Worm (Caenorhabditis elegans) whole organism, L1 larva: Measurements from ENCODE around the gene pals-18.

Experiments used
- C04F5.9 ChIP-seq: sonication (generic microtip); optimal IDR thresholded peaks from 2 replicates; lab custom pipeline; 2016; ENCODE audit warnings: missing genetic modification characterization, missing compliant biosample characterization
- C34B4.2 ChIP-seq: sonication (generic microtip); optimal IDR thresholded peaks from 2 replicates; lab custom pipeline; 2017; ENCODE audit warnings: mild to moderate bottlenecking, missing genetic modification characterization, missing compliant biosample characterization
- F16B12.6 ChIP-seq: fragments of 150-350 bp; optimal IDR thresholded peaks from 2 replicates; lab custom pipeline; 2014; ENCODE audit warnings: missing biosample characterization, missing genetic modification characterization
- Y116A8C.19 ChIP-seq: sonication (generic microtip); optimal IDR thresholded peaks from 2 replicates; lab custom pipeline; 2016; ENCODE audit warnings: missing compliant biosample characterization, missing genetic modification characterization, borderline replicate concordance
- alr-1 ChIP-seq: fragments of 200-800 bp; sonication (Bioruptor generic); optimal IDR thresholded peaks from 2 replicates; lab custom pipeline; 2018; ENCODE audit warnings: borderline replicate concordance, mild to moderate bottlenecking, missing genetic modification characterization, missing compliant biosample characterization
- aly-2 ChIP-seq: fragments of 150-350 bp; optimal IDR thresholded peaks from 2 replicates; lab custom pipeline; 2014; ENCODE audit warnings: missing biosample characterization, missing genetic modification characterization
- ama-1 ChIP-seq: fragments of 150-350 bp; optimal IDR thresholded peaks from 2 replicates; lab custom pipeline; 2014
- blmp-1 ChIP-seq: fragments of 150-350 bp; optimal IDR thresholded peaks from 2 replicates; lab custom pipeline; 2014; ENCODE audit warnings: missing biosample characterization, missing genetic modification characterization
- ceh-82 ChIP-seq, 3 experiments: fragments of 150-350 bp in 1 of 3; sonication (generic microtip) in 2 of 3; optimal IDR thresholded peaks; 2 replicates each; lab custom pipeline; 2014 to 2017; ENCODE audit warnings: missing biosample characterization in 3 of 3, missing genetic modification characterization in 3 of 3
- ceh-88 ChIP-seq: fragments of 200-800 bp; sonication (Bioruptor generic); IDR thresholded peaks from 2 replicates; pipeline ENCODE4 v1.3.6; 2022; ENCODE audit warnings: missing genetic modification characterization, missing compliant biosample characterization
- ceh-90 ChIP-seq: sonication (generic microtip); optimal IDR thresholded peaks from 2 replicates; lab custom pipeline; 2016; ENCODE audit warnings: missing genetic modification characterization, missing compliant biosample characterization
- dpl-1 ChIP-seq, 3 experiments: fragments of 150-350 bp in 2 of 3; sonication (generic microtip) in 1 of 3; optimal IDR thresholded peaks; 2 replicates each; lab custom pipeline; 2014 to 2017; ENCODE audit warnings: missing biosample characterization in 3 of 3, missing genetic modification characterization in 3 of 3, missing genetic modification reagents in 3 of 3
- efl-1 ChIP-seq, 4 experiments: fragments of 150-350 bp; optimal IDR thresholded peaks in 3 of 4; peaks in 1 of 4; 1 replicate in 1 of 4; 2 replicates in 3 of 4; lab custom pipeline; 2014; ENCODE audit warnings: missing biosample characterization in 2 of 4, missing genetic modification characterization in 2 of 4, missing genetic modification reagents in 2 of 4
- egl-13 ChIP-seq: sonication (generic microtip); optimal IDR thresholded peaks from 2 replicates; lab custom pipeline; 2016; ENCODE audit warnings: missing genotype, missing genetic modification reagents, missing genetic modification characterization, missing compliant biosample characterization
- egl-27 ChIP-seq, 2 experiments: fragments of 150-350 bp in 1 of 2; sonication (generic microtip); optimal IDR thresholded peaks; 3 replicates each; lab custom pipeline; 2017 to 2018; ENCODE audit warnings: missing biosample characterization in 2 of 2, missing genetic modification characterization in 2 of 2, missing genetic modification reagents in 2 of 2
- elt-2 ChIP-seq: sonication (generic microtip); optimal IDR thresholded peaks from 2 replicates; lab custom pipeline; 2016; ENCODE audit warnings: missing genetic modification characterization, mild to moderate bottlenecking, inconsistent platforms, missing compliant biosample characterization, missing genetic modification reagents
- elt-3 ChIP-seq, 6 experiments: fragments of 150-350 bp in 1 of 6; sonication (generic microtip); optimal IDR thresholded peaks; 2 replicates each; lab custom pipeline; 2017 to 2018; ENCODE audit warnings: missing biosample characterization in 6 of 6, missing genetic modification characterization in 6 of 6, inconsistent platforms in 1 of 6
- ets-5 ChIP-seq: fragments of 200-800 bp; sonication (Bioruptor generic); IDR thresholded peaks from 2 replicates; pipeline ENCODE4 v1.3.6; 2022; ENCODE audit warnings: missing genetic modification characterization, missing compliant biosample characterization
- fkh-10 ChIP-seq: sonication (generic microtip); optimal IDR thresholded peaks from 2 replicates; lab custom pipeline; 2017; ENCODE audit warnings: missing biosample characterization, missing genetic modification reagents, missing genetic modification characterization
- fos-1 ChIP-seq: fragments of 150-350 bp; optimal IDR thresholded peaks from 2 replicates; lab custom pipeline; 2014; ENCODE audit warnings: missing biosample characterization, missing genetic modification characterization
- hlh-4 ChIP-seq: sonication (generic microtip); optimal IDR thresholded peaks from 2 replicates; lab custom pipeline; 2016; ENCODE audit warnings: mild to moderate bottlenecking, missing genetic modification characterization, missing compliant biosample characterization
- irx-1 ChIP-seq: sonication (generic microtip); optimal IDR thresholded peaks from 2 replicates; lab custom pipeline; 2016; ENCODE audit warnings: missing genetic modification characterization, missing compliant biosample characterization
- isw-1 ChIP-seq: fragments of 200-800 bp; sonication (Bioruptor generic); IDR thresholded peaks from 2 replicates; pipeline ENCODE4 v1.3.6; 2022; ENCODE audit warnings: missing genetic modification characterization, missing compliant biosample characterization
- jun-1 ChIP-seq: fragments of 150-350 bp; optimal IDR thresholded peaks from 2 replicates; lab custom pipeline; 2014; ENCODE audit warnings: missing biosample characterization, missing genetic modification reagents, missing genetic modification characterization
- lin-13 ChIP-seq: fragments of 150-350 bp; optimal IDR thresholded peaks from 2 replicates; lab custom pipeline; 2014; ENCODE audit warnings: missing biosample characterization, missing genetic modification reagents, missing genetic modification characterization
- lin-14 ChIP-seq: fragments of 200-800 bp; sonication (Bioruptor generic); optimal IDR thresholded peaks from 2 replicates; lab custom pipeline; 2018; ENCODE audit warnings: mild to moderate bottlenecking, missing genetic modification characterization, moderate library complexity, missing compliant biosample characterization
- lin-35 ChIP-seq, 2 experiments: fragments of 150-350 bp; optimal IDR thresholded peaks; 2 replicates each; lab custom pipeline; 2014; ENCODE audit warnings: missing biosample characterization in 2 of 2, missing genetic modification characterization in 2 of 2, missing genetic modification reagents in 2 of 2
- lin-39 ChIP-seq: fragments of 150-350 bp; optimal IDR thresholded peaks from 2 replicates; lab custom pipeline; 2014; ENCODE audit warnings: missing biosample characterization, missing genetic modification reagents, missing genetic modification characterization
- lir-3 ChIP-seq: sonication (generic microtip); optimal IDR thresholded peaks from 2 replicates; lab custom pipeline; 2016; ENCODE audit warnings: mild to moderate bottlenecking, missing genetic modification characterization, moderate library complexity, missing compliant biosample characterization; ENCODE audit not compliant: poor library complexity
- lsy-2 ChIP-seq, 2 experiments: fragments of 150-350 bp; optimal IDR thresholded peaks; 2 replicates each; lab custom pipeline; 2014; ENCODE audit warnings: missing biosample characterization in 2 of 2, missing genetic modification characterization in 2 of 2
- nhr-12 ChIP-seq: sonication (generic microtip); optimal IDR thresholded peaks from 2 replicates; lab custom pipeline; 2017; ENCODE audit warnings: missing biosample characterization, missing genetic modification characterization
- nhr-237 ChIP-seq: fragments of 150-350 bp; optimal IDR thresholded peaks from 2 replicates; lab custom pipeline; 2014; ENCODE audit warnings: missing biosample characterization, missing genetic modification characterization
- nhr-28 ChIP-seq: fragments of 150-350 bp; optimal IDR thresholded peaks from 2 replicates; lab custom pipeline; 2014; ENCODE audit warnings: missing biosample characterization, missing genetic modification characterization
- nhr-71 ChIP-seq: sonication (generic microtip); optimal IDR thresholded peaks from 2 replicates; lab custom pipeline; 2016; ENCODE audit warnings: mild to moderate bottlenecking, missing genetic modification characterization, moderate library complexity, missing compliant biosample characterization
- nhr-85 ChIP-seq: sonication (generic microtip); peaks from one replicate; lab custom pipeline; 2016; ENCODE audit warnings: missing genetic modification characterization, inconsistent platforms, missing compliant biosample characterization
- pag-3 ChIP-seq: sonication (generic microtip); optimal IDR thresholded peaks from 2 replicates; lab custom pipeline; 2017; ENCODE audit warnings: missing genetic modification characterization, mild to moderate bottlenecking, missing compliant biosample characterization, antibody characterized with exemption, borderline replicate concordance; ENCODE audit not compliant: insufficient read depth
- pax-3 ChIP-seq: fragments of 200-800 bp; sonication (Bioruptor generic); optimal IDR thresholded peaks from 2 replicates; lab custom pipeline; 2018; ENCODE audit warnings: mild to moderate bottlenecking, missing genetic modification characterization, moderate library complexity, missing compliant biosample characterization
- pqm-1 ChIP-seq: sonication (generic microtip); optimal IDR thresholded peaks from 3 replicates; lab custom pipeline; 2017; ENCODE audit warnings: missing biosample characterization, missing genetic modification characterization
- skn-1 ChIP-seq: fragments of 150-350 bp; optimal IDR thresholded peaks from 2 replicates; lab custom pipeline; 2014; ENCODE audit warnings: missing biosample characterization, missing genetic modification characterization
- snu-23 ChIP-seq: sonication (generic microtip); optimal IDR thresholded peaks from 2 replicates; lab custom pipeline; 2016; ENCODE audit warnings: missing genetic modification characterization, missing compliant biosample characterization
- sox-4 ChIP-seq: sonication (generic microtip); optimal IDR thresholded peaks from 2 replicates; lab custom pipeline; 2016; ENCODE audit warnings: missing genetic modification characterization, missing compliant biosample characterization
- sup-37 ChIP-seq: fragments of 200-800 bp; sonication (Bioruptor generic); optimal IDR thresholded peaks from 2 replicates; lab custom pipeline; 2018; ENCODE audit warnings: mild to moderate bottlenecking, missing genetic modification characterization, missing compliant biosample characterization
- tbx-2 ChIP-seq: sonication (generic microtip); optimal IDR thresholded peaks from 2 replicates; lab custom pipeline; 2016; ENCODE audit warnings: missing genetic modification characterization, missing compliant biosample characterization
- unc-130 ChIP-seq: fragments of 150-350 bp; optimal IDR thresholded peaks from 2 replicates; lab custom pipeline; 2017; ENCODE audit warnings: missing biosample characterization, missing genetic modification characterization, inconsistent platforms
- unc-30 ChIP-seq: sonication (generic microtip); optimal IDR thresholded peaks from 2 replicates; lab custom pipeline; 2017; ENCODE audit warnings: missing biosample characterization, missing genetic modification characterization
- unc-62 ChIP-seq: fragments of 150-350 bp; optimal IDR thresholded peaks from 2 replicates; lab custom pipeline; 2014; ENCODE audit warnings: missing biosample characterization, missing genetic modification reagents, missing genetic modification characterization
- unc-98 ChIP-seq: fragments of 200-800 bp; sonication (Bioruptor generic); IDR thresholded peaks from 2 replicates; pipeline ENCODE4 v1.3.6; 2022; ENCODE audit warnings: missing genetic modification characterization, missing compliant biosample characterization
- vab-15 ChIP-seq: sonication (generic microtip); optimal IDR thresholded peaks from 2 replicates; lab custom pipeline; 2017; ENCODE audit warnings: missing genotype, mild to moderate bottlenecking, missing genetic modification characterization, missing compliant biosample characterization
- xbp-1 ChIP-seq: sonication (generic microtip); optimal IDR thresholded peaks from 2 replicates; lab custom pipeline; 2016; ENCODE audit warnings: missing genetic modification characterization, missing compliant biosample characterization
- zip-4 ChIP-seq: fragments of 200-800 bp; sonication (Bioruptor generic); optimal IDR thresholded peaks from 2 replicates; lab custom pipeline; 2018; ENCODE audit warnings: mild to moderate bottlenecking, missing genetic modification characterization, moderate library complexity, missing compliant biosample characterization
- ztf-11 ChIP-seq, 2 experiments: sonication (generic microtip); optimal IDR thresholded peaks; 2 replicates each; lab custom pipeline; 2016 to 2017; ENCODE audit warnings: missing genetic modification characterization in 2 of 2, missing biosample characterization in 1 of 2, missing compliant biosample characterization in 1 of 2
- ztf-4 ChIP-seq: fragments of 150-350 bp; optimal IDR thresholded peaks from 2 replicates; lab custom pipeline; 2014; ENCODE audit warnings: missing biosample characterization, missing genetic modification characterization

Gene pals-18

DNA sequence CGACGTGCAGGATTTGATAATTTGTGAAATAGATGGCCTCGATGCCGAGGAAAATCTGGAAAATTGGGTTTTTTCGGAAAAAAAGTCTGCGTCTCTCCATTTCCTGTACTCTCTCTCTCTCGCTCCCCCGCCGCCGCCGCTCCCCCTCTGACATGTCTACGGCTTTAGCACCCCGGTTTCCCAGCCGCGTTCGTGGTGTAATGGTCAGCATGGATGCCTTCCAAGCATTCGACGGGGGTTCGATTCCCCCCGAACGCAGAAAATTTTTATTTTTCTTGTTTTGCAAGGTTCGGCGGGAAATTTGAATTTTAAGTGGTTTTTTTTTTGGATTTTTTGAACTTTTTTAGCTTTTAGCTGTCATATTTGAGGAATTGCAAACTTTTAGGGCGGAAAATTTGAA, 21.1 kb downstream of the pals-18 start (continued):
- TF ChIP-seq dpl-1 (GFP tag; optimal IDR thresholded peaks at IDR 0.05; lab: Kevin White, UChicago) = peak; percentile 48 to 54 (median 52)
- TF ChIP-seq sox-4 (tag; lab: Kevin White, UChicago) = no peak
- peak; percentile 32 for TF ChIP-seq elt-2 (tag; lab: Kevin White, UChicago)
- TF ChIP-seq ztf-11 (tag; optimal IDR thresholded peaks at IDR 0.05; lab: Kevin White, UChicago) = peak in 1 of 2 experiments; percentile 32
- no peak for TF ChIP-seq alr-1
- peak; percentile 73 for TF ChIP-seq nhr-85 (tag; lab: Kevin White, UChicago)
- TF ChIP-seq lin-39 (tag; lab: Kevin White, UChicago) = peak; percentile 7
- peak; percentile 46 to 85 (median 58) for TF ChIP-seq ceh-82 (tag; optimal IDR thresholded peaks at IDR 0.05; lab: Kevin White, UChicago)
- no peak for TF ChIP-seq ceh-90
- peak; percentile 47 for TF ChIP-seq jun-1 (tag; lab: Kevin White, UChicago)
- TF ChIP-seq lsy-2 (tag; optimal IDR thresholded peaks at IDR 0.05; lab: Kevin White, UChicago) = peak; percentile 67 to 81
- no peak for TF ChIP-seq unc-30
- peak; percentile 76 for TF ChIP-seq nhr-71 (tag; lab: Kevin White, UChicago)
- peak; percentile 58 for TF ChIP-seq lin-14 (GFP tag; lab: Kevin White, UChicago)
- TF ChIP-seq irx-1 (tag; lab: Kevin White, UChicago) = peak; percentile 75
- peak; percentile 47; the same call in 1 of the 2 replicates for TF ChIP-seq unc-98
- TF ChIP-seq unc-130 = peak; percentile 44
- peak; percentile 55 for TF ChIP-seq lin-13
- TF ChIP-seq lin-35 (GFP tag; optimal IDR thresholded peaks at IDR 0.05; lab: Kevin White, UChicago) = peak; percentile 59 to 74
- TF ChIP-seq snu-23 (GFP tag; lab: Kevin White, UChicago) = peak; percentile 82
- TF ChIP-seq blmp-1 (tag; lab: Kevin White, UChicago) = no peak
- TF ChIP-seq pag-3 (tag; lab: Kevin White, UChicago) = no peak
- peak; percentile 76 for TF ChIP-seq skn-1 (tag; lab: Kevin White, UChicago)
- no peak for TF ChIP-seq ets-5 (GFP tag; lab: Robert Waterston, UW)
- TF ChIP-seq ama-1 (lab: Kevin White, UChicago) = no peak
- TF ChIP-seq pqm-1 = no peak
- no peak for TF ChIP-seq unc-62 (GFP tag; lab: Kevin White, UChicago)
- no peak for TF ChIP-seq nhr-28
- no peak for TF ChIP-seq C04F5.9
- TF ChIP-seq tbx-2 (tag; lab: Kevin White, UChicago) = peak; percentile 49
- TF ChIP-seq Y116A8C.19 = no peak
- peak; percentile 50 for TF ChIP-seq xbp-1 (tag; lab: Kevin White, UChicago)
- no peak for TF ChIP-seq hlh-4 (tag; lab: Kevin White, UChicago)
- peak in 2 of 6 experiments; percentile 9 to 11 for TF ChIP-seq elt-3 (tag; optimal IDR thresholded peaks at IDR 0.05; lab: Kevin White, UChicago)
- TF ChIP-seq sup-37 (GFP tag; lab: Kevin White, UChicago) = peak; percentile 57
- TF ChIP-seq fkh-10 (GFP tag; lab: Kevin White, UChicago) = peak; percentile 24
- TF ChIP-seq zip-4 (GFP tag; lab: Kevin White, UChicago) = peak; percentile 54
- no peak for TF ChIP-seq ceh-88 (GFP tag; lab: Robert Waterston, UW)
- no peak for TF ChIP-seq fos-1 (tag; lab: Kevin White, UChicago)
- no peak for TF ChIP-seq pax-3 (tag; lab: Kevin White, UChicago)
- no peak for TF ChIP-seq nhr-12 (tag; lab: Kevin White, UChicago)
- TF ChIP-seq isw-1 (GFP tag; lab: Robert Waterston, UW) = peak; percentile 54
- no peak for TF ChIP-seq vab-15 (tag; lab: Kevin White, UChicago)
- peak; percentile 34 for TF ChIP-seq F16B12.6
- peak; percentile 33 for TF ChIP-seq egl-13 (tag; lab: Kevin White, UChicago)
- peak; percentile 48 to 63 for TF ChIP-seq efl-1 (optimal IDR thresholded peaks at IDR 0.05; lab: Kevin White, UChicago)
- peak; percentile 72 to 95 for TF ChIP-seq efl-1 (GFP tag; optimal IDR thresholded peaks at IDR 0.05 in 1 of 2; lab: Kevin White, UChicago)
- TF ChIP-seq egl-27 (tag; optimal IDR thresholded peaks at IDR 0.05; lab: Kevin White, UChicago) = no peak
- no peak for TF ChIP-seq ztf-4 (tag; lab: Kevin White, UChicago)
- peak; percentile 1 for TF ChIP-seq nhr-237 (tag; lab: Kevin White, UChicago)
- TF ChIP-seq lir-3 = no peak
- TF ChIP-seq C34B4.2 (tag; lab: Kevin White, UChicago) = no peak
- TF ChIP-seq aly-2 = peak; percentile 19
